Worm (Caenorhabditis elegans) whole organism, midembryonic: ENCODE results near the gene mdt-20.
"Not testable (repeated sequence)": the region's sequence is repeated elsewhere in the genome, so short reads cannot be mapped to it uniquely, and the experiment has no call there.

ENCODE experiments used
- T22C8.4 ChIP-seq: fragments of 200-800 bp; sonication (Bioruptor generic); IDR thresholded peaks from 2 replicates; pipeline ENCODE4 v1.3.6; 2022; ENCODE audit warnings: missing genetic modification characterization, missing compliant biosample characterization
- cog-1 ChIP-seq: sonication (generic microtip); optimal IDR thresholded peaks from 2 replicates; lab custom pipeline; 2016; ENCODE audit warnings: missing genetic modification characterization, missing compliant biosample characterization
- flt-1 ChIP-seq: fragments of 200-800 bp; sonication (Bioruptor generic); IDR thresholded peaks from 2 replicates; pipeline ENCODE4 v1.3.6; 2022; ENCODE audit warnings: missing genetic modification characterization, missing compliant biosample characterization
- klf-2 ChIP-seq: fragments of 200-800 bp; sonication (Bioruptor generic); conservative IDR thresholded peaks from 2 replicates; pipeline ENCODE4 v1.3.6; 2022; ENCODE audit warnings: missing genetic modification reagents, missing genetic modification characterization, missing compliant biosample characterization
- med-1 ChIP-seq: sonication (generic microtip); optimal IDR thresholded peaks from 2 replicates; lab custom pipeline; 2017; ENCODE audit warnings: missing genetic modification characterization, mild to moderate bottlenecking, missing compliant biosample characterization, antibody characterized with exemption, missing genetic modification reagents; ENCODE audit not compliant: insufficient read depth
- ref-1 ChIP-seq: fragments of 200-800 bp; sonication (Bioruptor generic); conservative IDR thresholded peaks from 2 replicates; pipeline ENCODE4 v1.3.6; 2022; ENCODE audit warnings: missing genetic modification reagents, missing genetic modification characterization, missing compliant biosample characterization
- tab-1 ChIP-seq: fragments of 200-800 bp; sonication (Bioruptor generic); IDR thresholded peaks from 2 replicates; pipeline ENCODE4 v1.3.6; 2022; ENCODE audit warnings: missing genetic modification characterization, missing compliant biosample characterization
- ztf-23 ChIP-seq: fragments of 200-800 bp; sonication (Bioruptor generic); IDR thresholded peaks from 2 replicates; pipeline ENCODE4 v1.3.6; 2022; ENCODE audit warnings: missing genetic modification reagents, missing genetic modification characterization, missing compliant biosample characterization
- ztf-29 ChIP-seq: fragments of 200-800 bp; sonication (Bioruptor generic); IDR thresholded peaks from 2 replicates; pipeline ENCODE4 v1.3.6; 2022; ENCODE audit warnings: missing genetic modification reagents, missing genetic modification characterization, missing compliant biosample characterization

mdt-20 gene

DNA sequence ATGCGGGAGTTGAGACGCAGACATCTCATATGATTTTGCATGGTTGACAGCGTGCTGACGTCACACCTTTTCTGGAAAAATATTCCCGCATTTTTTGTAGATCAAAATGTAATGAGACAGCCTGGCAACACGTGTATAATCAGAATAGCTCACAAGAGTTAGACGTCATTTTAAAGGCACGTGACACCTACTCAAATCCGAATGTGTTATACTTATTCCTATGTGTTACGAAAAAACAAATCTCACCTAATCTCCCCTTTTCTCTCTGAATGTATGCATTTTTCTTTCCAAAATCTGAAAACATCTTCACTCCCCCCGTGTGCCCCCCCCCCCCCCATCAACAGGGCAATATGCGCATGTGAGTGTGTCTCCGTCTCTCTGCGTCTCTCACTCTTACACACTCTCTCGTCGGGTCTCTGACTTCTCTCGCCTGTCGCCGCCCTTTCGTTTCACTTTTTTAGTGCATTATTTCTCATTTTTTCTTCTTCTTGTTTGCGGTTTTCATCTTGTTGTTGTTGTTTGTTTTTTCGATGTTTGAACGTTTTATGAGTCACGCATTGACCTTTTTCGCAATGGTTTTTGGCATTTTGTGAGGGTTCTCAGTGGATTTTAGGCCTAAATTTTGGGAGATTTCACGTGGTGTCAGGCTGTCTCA lies 19.2 kb upstream of the mdt-20 start:
- TF ChIP-seq ztf-29 (no peak), tab-1 (GFP tag; lab: Robert Waterston, UW) (no peak), med-1 (GFP tag; lab: Kevin White, UChicago) (no peak), cog-1 (tag; lab: Kevin White, UChicago) (no peak)

DNA sequence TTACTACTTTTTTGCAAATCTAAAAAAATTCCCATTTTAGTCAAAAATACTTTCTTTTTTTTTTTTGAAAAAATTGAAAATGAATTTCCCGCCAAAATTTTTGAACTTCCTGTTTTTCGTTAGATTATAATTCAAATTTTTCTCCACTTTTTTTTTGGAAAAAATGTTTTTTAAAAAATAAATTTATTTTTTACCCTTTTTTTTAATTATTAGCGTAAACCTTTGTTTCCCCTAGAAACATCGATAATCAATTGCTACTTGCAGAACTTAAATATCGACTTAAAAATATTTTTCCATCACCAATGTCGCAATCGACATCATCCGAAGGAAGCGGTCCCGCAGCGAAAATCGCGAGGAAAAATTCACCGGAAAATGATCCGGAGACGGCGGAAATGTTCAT lies 17.2 kb upstream of the mdt-20 start, which contains the start of gene cec-2:
Gene cec-2 (plus strand): TSS at position 301 of the 400 bp plus-strand sequence.
- TF ChIP-seq med-1 (GFP tag; lab: Kevin White, UChicago) (no peak), T22C8.4 (GFP tag; lab: Robert Waterston, UW) (no peak), ref-1 (GFP tag; lab: Robert Waterston, UW) (no peak), klf-2 (no peak), flt-1 (GFP tag; lab: Robert Waterston, UW) (no peak), ztf-23 (GFP tag; lab: Robert Waterston, UW) (no peak), cog-1 (tag; lab: Kevin White, UChicago) (no peak), ztf-29 (no peak), tab-1 (GFP tag; lab: Robert Waterston, UW) (no peak)

DNA sequence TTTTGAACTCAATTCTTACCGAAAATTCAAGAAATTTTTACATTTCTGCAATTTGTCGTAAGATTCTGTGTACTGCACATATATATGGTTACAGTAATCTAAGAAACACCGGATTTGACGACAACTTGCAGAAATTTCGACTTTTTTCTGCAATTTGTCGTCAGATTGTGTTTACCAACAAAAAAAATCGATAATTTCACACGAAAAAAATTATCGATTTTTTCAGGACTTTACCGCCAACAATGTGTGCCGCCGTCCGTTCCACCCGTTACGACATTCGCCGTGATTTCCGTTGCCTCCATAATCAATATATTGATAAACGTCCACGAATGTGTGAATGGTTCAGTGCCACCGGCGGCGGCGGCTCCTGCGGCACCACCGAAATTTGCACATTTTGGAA lies 13.2 kb upstream of the mdt-20 start:
- no peak for TF ChIP-seq flt-1 (GFP tag; lab: Robert Waterston, UW)
- TF ChIP-seq cog-1 (tag; lab: Kevin White, UChicago) = no peak
- peak; percentile 73 for TF ChIP-seq T22C8.4 (GFP tag; lab: Robert Waterston, UW)
- TF ChIP-seq klf-2 = no peak
- TF ChIP-seq ref-1 (GFP tag; lab: Robert Waterston, UW) = no peak
- TF ChIP-seq med-1 (GFP tag; lab: Kevin White, UChicago) = no peak
- no peak for TF ChIP-seq tab-1 (GFP tag; lab: Robert Waterston, UW)

DNA sequence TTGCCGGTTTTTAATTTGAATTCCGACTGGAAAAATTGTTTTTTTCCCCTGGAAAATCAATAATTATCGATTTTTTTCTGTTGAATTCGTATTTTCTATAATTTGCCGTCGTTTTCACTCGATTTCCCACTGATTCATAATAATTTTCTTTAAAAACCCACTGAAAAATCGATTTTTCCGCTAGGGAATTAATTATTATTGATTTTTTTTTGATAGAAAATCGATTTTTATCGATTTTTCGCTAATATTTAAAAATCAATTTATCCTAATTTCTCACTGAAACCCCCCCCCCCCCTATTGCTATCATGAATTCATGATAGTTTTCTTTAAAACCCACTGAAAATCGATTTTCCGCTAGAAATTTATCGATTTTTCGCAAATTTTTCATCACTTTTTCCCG lies 11.0 kb upstream of the mdt-20 start:
- TF ChIP-seq tab-1 (GFP tag; lab: Robert Waterston, UW) (no peak), T22C8.4 (GFP tag; lab: Robert Waterston, UW) (no peak; the same call in 1 of the 2 replicates), ztf-23 (GFP tag; lab: Robert Waterston, UW) (no peak), cog-1 (tag; lab: Kevin White, UChicago) (no peak), ref-1 (GFP tag; lab: Robert Waterston, UW) (no peak), klf-2 (no peak), ztf-29 (no peak), med-1 (GFP tag; lab: Kevin White, UChicago) (no peak), flt-1 (GFP tag; lab: Robert Waterston, UW) (no peak)

DNA sequence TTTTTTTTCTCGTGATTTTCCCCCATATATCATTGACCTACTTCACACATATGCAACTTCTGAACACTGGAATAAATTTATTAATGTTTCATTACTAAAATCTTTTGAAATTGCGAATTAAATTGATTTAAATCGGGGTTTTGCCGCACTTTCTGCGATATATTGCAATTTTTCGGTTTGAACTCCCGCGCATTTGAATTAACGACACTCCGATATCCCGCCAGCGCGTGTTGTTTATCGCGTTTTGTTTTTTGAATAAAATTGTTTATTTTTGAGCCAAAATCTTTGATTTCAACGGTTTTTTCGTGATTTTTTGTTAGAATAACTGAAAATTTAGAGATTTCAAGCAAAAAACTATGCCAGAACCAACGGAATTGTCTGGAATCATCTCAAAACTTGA lies 9.9 kb upstream of the mdt-20 start, which contains the start of gene Y104H12D.2:
Gene Y104H12D.2 (plus strand): TSS at position 340 of the 400 bp plus-strand sequence.
- no peak for TF ChIP-seq tab-1 (GFP tag; lab: Robert Waterston, UW)
- no peak for TF ChIP-seq ztf-29
- TF ChIP-seq flt-1 (GFP tag; lab: Robert Waterston, UW) = no peak
- no peak for TF ChIP-seq cog-1 (tag; lab: Kevin White, UChicago)
- no peak for TF ChIP-seq ztf-23 (GFP tag; lab: Robert Waterston, UW)
- no peak for TF ChIP-seq ref-1 (GFP tag; lab: Robert Waterston, UW)
- no peak for TF ChIP-seq T22C8.4 (GFP tag; lab: Robert Waterston, UW)
- no peak for TF ChIP-seq klf-2
- TF ChIP-seq med-1 (GFP tag; lab: Kevin White, UChicago) = no peak

ce11 chrIV:1182292-1182691 lies 5.3 kb upstream of the mdt-20 start, which contains the start of gene rmif-2:
Gene rmif-2, plus strand, starts transcription at chrIV:1182592.
- TF ChIP-seq ztf-29; T22C8.4 (GFP tag; lab: Robert Waterston, UW); tab-1 (GFP tag; lab: Robert Waterston, UW): not testable (repeated sequence)

DNA sequence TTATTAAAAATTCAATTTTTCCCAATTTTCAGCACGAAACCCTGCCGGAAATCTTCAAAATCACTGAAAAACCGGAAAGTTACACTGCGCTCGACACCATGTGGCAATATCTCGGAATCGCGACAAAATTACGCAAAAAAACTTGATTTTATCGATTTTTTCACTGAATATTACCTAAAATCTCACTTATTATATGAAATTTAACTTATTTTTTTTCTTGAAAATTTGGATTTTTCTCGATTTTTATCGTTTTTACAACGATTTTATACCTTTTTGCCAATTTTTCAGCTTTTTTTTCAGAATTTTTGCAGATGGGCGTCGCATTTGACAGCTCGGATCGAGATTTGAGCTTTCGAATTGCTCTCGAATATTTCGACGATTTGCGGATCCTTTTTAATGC lies 5.2 kb downstream of the mdt-20 start, which contains the start of gene spl-3:
Gene spl-3 (plus strand): TSS at position 301 of the 400 bp plus-strand sequence.
- TF ChIP-seq klf-2 (no peak), ref-1 (GFP tag; lab: Robert Waterston, UW) (no peak), T22C8.4 (GFP tag; lab: Robert Waterston, UW) (no peak), cog-1 (tag; lab: Kevin White, UChicago) (no peak), tab-1 (GFP tag; lab: Robert Waterston, UW) (no peak), ztf-29 (no peak), flt-1 (GFP tag; lab: Robert Waterston, UW) (no peak), med-1 (GFP tag; lab: Kevin White, UChicago) (no peak), ztf-23 (GFP tag; lab: Robert Waterston, UW) (no peak)

- TF ChIP-seq med-1 (GFP tag; lab: Kevin White, UChicago) (no peak), ztf-23 (GFP tag; lab: Robert Waterston, UW) (no peak), cog-1 (tag; lab: Kevin White, UChicago) (no peak), T22C8.4 (GFP tag; lab: Robert Waterston, UW) (no peak), klf-2 (no peak), ref-1 (GFP tag; lab: Robert Waterston, UW) (no peak), ztf-29 (no peak), flt-1 (GFP tag; lab: Robert Waterston, UW) (no peak), tab-1 (GFP tag; lab: Robert Waterston, UW) (no peak)
Measured at ce11 chrIV:1199501-1199900, 11.9 kb downstream of the mdt-20 start.

DNA sequence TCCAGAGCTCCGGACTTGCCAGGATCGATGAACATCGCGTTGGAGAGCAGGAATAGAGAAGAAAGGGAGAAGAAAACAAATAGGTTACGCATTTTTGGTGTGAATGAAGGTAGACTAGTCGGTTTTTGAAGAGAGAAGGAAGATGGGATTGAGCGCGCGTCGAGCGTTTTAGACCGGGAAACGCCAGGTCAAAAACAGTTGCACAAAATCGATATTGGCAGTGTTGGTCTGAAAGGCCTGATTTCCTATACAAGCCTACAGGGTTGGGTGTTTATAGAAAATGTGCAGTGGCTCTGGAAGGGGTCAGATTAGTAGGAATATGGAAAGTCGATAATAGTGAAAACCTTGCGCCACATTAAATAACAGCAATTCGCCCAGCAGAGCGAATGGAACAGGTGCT lies 17.3 kb downstream of the mdt-20 start, which contains the start of gene dsl-2:
Gene dsl-2 (minus strand): TSS at position 101 of the 400 bp plus-strand sequence.
- TF ChIP-seq klf-2 (no peak), ztf-29 (no peak), ref-1 (GFP tag; lab: Robert Waterston, UW) (no peak)

DNA sequence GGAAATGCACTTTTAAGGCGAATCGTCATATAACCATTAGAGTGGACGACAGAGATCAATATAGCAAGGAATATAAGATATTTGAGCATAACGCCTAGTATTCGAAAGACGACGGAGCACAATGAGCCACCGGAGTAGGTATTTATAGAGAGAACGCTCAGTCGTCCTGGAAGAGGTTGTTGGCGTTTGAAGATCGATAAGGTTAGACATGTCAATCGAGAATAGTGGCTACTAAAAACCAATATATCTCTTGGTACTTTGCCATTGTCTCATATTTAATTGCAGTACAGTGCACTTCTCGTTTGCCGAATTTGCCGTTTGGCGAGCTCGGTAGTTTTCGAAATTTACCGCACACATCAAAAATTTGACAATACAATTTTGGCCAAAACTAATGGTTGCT lies 20.4 kb downstream of the mdt-20 start, which contains the start of gene dsl-1:
Gene dsl-1 (minus strand): TSS at position 101 of the 400 bp plus-strand sequence.
- TF ChIP-seq klf-2 (no peak), med-1 (GFP tag; lab: Kevin White, UChicago) (no peak)
